Fruit fly (Drosophila melanogaster) whole organism, embryonic: ENCODE measurements around the gene CG11892.

ENCODE experiments used
- Awh ChIP-seq: fragments of 200-800 bp; sonication (Bioruptor generic); IDR thresholded peaks from 2 replicates; pipeline ENCODE4, ENCODE4 v1.3.6; 2022; ENCODE audit warnings: missing biosample characterization, missing genetic modification characterization
- Bteb2 ChIP-seq: fragments of 200-800 bp; sonication (Bioruptor generic); optimal IDR thresholded peaks from 2 replicates; lab custom pipeline; 2016; ENCODE audit warnings: missing biosample characterization, missing genetic modification characterization
- CG10209 ChIP-seq: fragments of 200-800 bp; sonication (Bioruptor generic); optimal IDR thresholded peaks from 3 replicates; lab custom pipeline; 2017; ENCODE audit warnings: missing biosample characterization, mild to moderate bottlenecking, missing genetic modification characterization, missing genetic modification reagents
- CG11093 ChIP-seq: fragments of 200-800 bp; sonication (Bioruptor generic); IDR thresholded peaks from 3 replicates; pipeline ENCODE4 v1.3.6; 2022; ENCODE audit warnings: missing biosample characterization, missing genetic modification characterization
- CG12104 ChIP-seq: fragments of 200-800 bp; sonication (Bioruptor generic); optimal IDR thresholded peaks from 3 replicates; lab custom pipeline; 2016; ENCODE audit warnings: missing biosample characterization, missing genetic modification characterization
- CG1529 ChIP-seq: fragments of 200-800 bp; sonication (Bioruptor generic); optimal IDR thresholded peaks from 3 replicates; lab custom pipeline; 2018; ENCODE audit warnings: missing biosample characterization, missing genetic modification characterization
- CG1603 ChIP-seq: fragments of 200-800 bp; sonication (Bioruptor generic); optimal IDR thresholded peaks from 2 replicates; lab custom pipeline; 2019; ENCODE audit warnings: missing biosample characterization, mild to moderate bottlenecking, missing genetic modification characterization, moderate library complexity
- CG17361 ChIP-seq: fragments of 200-800 bp; sonication (Bioruptor generic); IDR thresholded peaks from 3 replicates; pipeline ENCODE4 v1.3.6; 2022; ENCODE audit warnings: missing biosample characterization, missing genetic modification characterization
- CG17568 ChIP-seq: fragments of 200-800 bp; sonication (Bioruptor generic); optimal IDR thresholded peaks from 2 replicates; lab custom pipeline; 2018; ENCODE audit warnings: missing biosample characterization, mild to moderate bottlenecking, missing genetic modification characterization, moderate library complexity
- CG17802 ChIP-seq: fragments of 200-800 bp; sonication (Bioruptor generic); optimal IDR thresholded peaks from 2 replicates; lab custom pipeline; 2018; ENCODE audit warnings: missing biosample characterization, mild to moderate bottlenecking, missing genetic modification characterization, moderate library complexity
- CG1792 ChIP-seq: fragments of 200-800 bp; sonication (Bioruptor generic); optimal IDR thresholded peaks from 2 replicates; lab custom pipeline; 2016; ENCODE audit warnings: missing biosample characterization, missing genetic modification characterization
- CG2712 ChIP-seq: fragments of 200-800 bp; optimal IDR thresholded peaks from 3 replicates; lab custom pipeline; 2019; ENCODE audit warnings: missing biosample characterization, mild to moderate bottlenecking, missing genetic modification characterization, moderate library complexity
- CG7839 ChIP-seq: fragments of 200-800 bp; sonication (Bioruptor generic); optimal IDR thresholded peaks from 3 replicates; lab custom pipeline; 2018; ENCODE audit warnings: missing biosample characterization, mild to moderate bottlenecking, missing genetic modification characterization, moderate library complexity
- CG7963 ChIP-seq: fragments of 200-800 bp; sonication (Bioruptor generic); IDR thresholded peaks from 3 replicates; pipeline ENCODE4 v1.3.6; 2022; ENCODE audit warnings: missing biosample characterization, missing genetic modification characterization; ENCODE audit not compliant: partially characterized antibody
- CG8359 ChIP-seq: fragments of 200-800 bp; sonication (Bioruptor generic); optimal IDR thresholded peaks from 2 replicates; lab custom pipeline; 2017; ENCODE audit warnings: missing biosample characterization, mild to moderate bottlenecking, missing genetic modification characterization, borderline replicate concordance
- CG8944 ChIP-seq: fragments of 200-800 bp; sonication (Bioruptor generic); optimal IDR thresholded peaks from 3 replicates; lab custom pipeline; 2016; ENCODE audit warnings: missing biosample characterization, missing genetic modification characterization
- CTCF ChIP-seq: fragments of 200-800 bp; sonication (Bioruptor generic); optimal IDR thresholded peaks from 2 replicates; lab custom pipeline; 2017; ENCODE audit warnings: missing biosample characterization, mild to moderate bottlenecking, missing genetic modification characterization, moderate library complexity
- D19B ChIP-seq: fragments of 200-800 bp; sonication (Bioruptor generic); optimal IDR thresholded peaks from 2 replicates; lab custom pipeline; 2017; ENCODE audit warnings: missing biosample characterization, mild to moderate bottlenecking, missing genetic modification characterization
- Eip74EF ChIP-seq, 2 experiments: fragments of 200-800 bp in 1 of 2; fragments of >200 bp in 1 of 2; sonication (Bioruptor generic) in 1 of 2; optimal IDR thresholded peaks; 2 replicates each; lab custom pipeline; 2017 to 2019; ENCODE audit warnings: missing biosample characterization in 2 of 2, missing genetic modification characterization in 2 of 2, mild to moderate bottlenecking in 1 of 2, moderate library complexity in 1 of 2
- Fer2 ChIP-seq: fragments of 200-800 bp; sonication (Bioruptor generic); optimal IDR thresholded peaks from 2 replicates; lab custom pipeline; 2018; ENCODE audit warnings: missing biosample characterization, mild to moderate bottlenecking, missing genetic modification characterization, moderate library complexity
- GATAe ChIP-seq: fragments of 200-800 bp; sonication (Bioruptor generic); conservative IDR thresholded peaks from 2 replicates; pipeline ENCODE4 v1.3.6; 2022; ENCODE audit warnings: missing biosample characterization, missing genetic modification characterization
- Gug ChIP-seq: fragments of 200-800 bp; sonication (Bioruptor generic); IDR thresholded peaks from 4 replicates; pipeline ENCODE4 v1.3.6; 2022; ENCODE audit warnings: missing biosample characterization, missing genetic modification characterization
- Kr ChIP-seq: fragments of 200-800 bp; sonication (Bioruptor generic); optimal IDR thresholded peaks from 2 replicates; lab custom pipeline; 2017; ENCODE audit warnings: missing biosample characterization, mild to moderate bottlenecking, missing genetic modification characterization
- MBD-R2 ChIP-seq: fragments of 200-800 bp; sonication (Bioruptor generic); IDR thresholded peaks from 2 replicates; pipeline ENCODE4 v1.3.6; 2022; ENCODE audit warnings: missing biosample characterization, missing genetic modification characterization
- MTF-1 ChIP-seq: fragments of 200-800 bp; sonication (Bioruptor generic); optimal IDR thresholded peaks from 2 replicates; lab custom pipeline; 2018; ENCODE audit warnings: missing biosample characterization, mild to moderate bottlenecking, missing genetic modification characterization, borderline replicate concordance
- Mad ChIP-seq: fragments of 200-800 bp; sonication (Bioruptor generic); optimal IDR thresholded peaks from 2 replicates; lab custom pipeline; 2016; ENCODE audit warnings: missing biosample characterization, missing genetic modification characterization
- Rfx ChIP-seq: fragments of 200-800 bp; sonication (Bioruptor generic); IDR thresholded peaks from 2 replicates; pipeline ENCODE4 v1.3.6; 2022; ENCODE audit warnings: missing biosample characterization, missing genetic modification characterization
- Six4 ChIP-seq: fragments of 200-800 bp; sonication (Bioruptor generic); optimal IDR thresholded peaks from 2 replicates; lab custom pipeline; 2016; ENCODE audit warnings: missing biosample characterization, missing genetic modification characterization
- Trl ChIP-seq, 3 experiments: fragments of >200 bp in 2 of 3; fragments of 200-800 bp in 1 of 3; sonication (Bioruptor generic) in 1 of 3; optimal IDR thresholded peaks; 2 replicates in 1 of 3; 3 replicates in 2 of 3; lab custom pipeline; 2016 to 2017; ENCODE audit warnings: missing biosample characterization in 1 of 3, missing genetic modification characterization in 1 of 3
- bbx ChIP-seq: fragments of 200-800 bp; sonication (Bioruptor generic); IDR thresholded peaks from 2 replicates; pipeline ENCODE4 v1.3.6; 2022; ENCODE audit warnings: missing biosample characterization, missing genetic modification characterization; ENCODE audit not compliant: partially characterized antibody
- cad ChIP-seq: fragments of >200 bp; optimal IDR thresholded peaks from 2 replicates; lab custom pipeline; 2017; ENCODE audit warnings: missing biosample characterization, missing genetic modification characterization
- dmrt11E ChIP-seq: fragments of 200-800 bp; sonication (Bioruptor generic); optimal IDR thresholded peaks from 3 replicates; lab custom pipeline; 2018; ENCODE audit warnings: missing biosample characterization, mild to moderate bottlenecking, missing genetic modification characterization, moderate library complexity
- emc ChIP-seq: fragments of 200-800 bp; sonication (Bioruptor generic); optimal IDR thresholded peaks from 2 replicates; lab custom pipeline; 2016; ENCODE audit warnings: missing biosample characterization, missing genetic modification characterization
- gem ChIP-seq: fragments of 200-800 bp; sonication (Bioruptor generic); optimal IDR thresholded peaks from 2 replicates; lab custom pipeline; 2019; ENCODE audit warnings: missing biosample characterization, mild to moderate bottlenecking, missing genetic modification characterization, moderate library complexity
- grau ChIP-seq: fragments of 200-800 bp; optimal IDR thresholded peaks from 3 replicates; lab custom pipeline; 2019; ENCODE audit warnings: missing biosample characterization, mild to moderate bottlenecking, missing genetic modification characterization, moderate library complexity
- gt ChIP-seq: fragments of 200-800 bp; sonication (Bioruptor generic); IDR thresholded peaks from 2 replicates; pipeline ENCODE4 v1.3.6; 2022; ENCODE audit warnings: missing biosample characterization, missing genetic modification characterization
- ham ChIP-seq: fragments of 200-800 bp; sonication (Bioruptor generic); IDR thresholded peaks from 2 replicates; pipeline ENCODE4 v1.3.6; 2022; ENCODE audit warnings: missing biosample characterization, missing genetic modification characterization
- kay ChIP-seq: fragments of 200-800 bp; sonication (Bioruptor generic); optimal IDR thresholded peaks from 2 replicates; lab custom pipeline; 2016; ENCODE audit warnings: missing biosample characterization, missing genetic modification characterization
- klu ChIP-seq: fragments of 200-800 bp; sonication (Bioruptor generic); IDR thresholded peaks from 2 replicates; pipeline ENCODE4 v1.3.6; 2022; ENCODE audit warnings: missing biosample characterization, missing genetic modification characterization
- lov ChIP-seq, 2 experiments: fragments of 200-800 bp in 1 of 2; fragments of >200 bp in 1 of 2; sonication (Bioruptor generic) in 1 of 2; IDR thresholded peaks in 1 of 2; optimal IDR thresholded peaks in 1 of 2; 2 replicates in 1 of 2; 3 replicates in 1 of 2; pipeline versions ENCODE4 v1.3.6 to Lab custom; 2017 to 2022; ENCODE audit warnings: missing biosample characterization in 1 of 2, missing genetic modification characterization in 1 of 2
- mirr ChIP-seq: fragments of 200-800 bp; sonication (Bioruptor generic); optimal IDR thresholded peaks from 3 replicates; lab custom pipeline; 2018; ENCODE audit warnings: missing biosample characterization, mild to moderate bottlenecking, missing genetic modification characterization
- nerfin-2 ChIP-seq: fragments of 200-800 bp; sonication (Bioruptor generic); IDR thresholded peaks from 2 replicates; pipeline ENCODE4 v1.3.6; 2022; ENCODE audit warnings: missing biosample characterization, missing genetic modification characterization; ENCODE audit not compliant: partially characterized antibody
- nom ChIP-seq: fragments of 200-800 bp; sonication (Bioruptor generic); optimal IDR thresholded peaks from 2 replicates; lab custom pipeline; 2017; ENCODE audit warnings: missing biosample characterization, missing genetic modification characterization, mild to moderate bottlenecking, moderate library complexity, missing genetic modification reagents
- otp ChIP-seq: fragments of 200-800 bp; sonication (Bioruptor generic); IDR thresholded peaks from 3 replicates; pipeline ENCODE4, ENCODE4 v1.3.6; 2022; ENCODE audit warnings: missing biosample characterization, missing genetic modification characterization
- slou ChIP-seq: fragments of 200-800 bp; sonication (Bioruptor generic); optimal IDR thresholded peaks from 3 replicates; lab custom pipeline; 2016; ENCODE audit warnings: missing biosample characterization, missing genetic modification characterization
- tio ChIP-seq: fragments of 200-800 bp; sonication (Bioruptor generic); optimal IDR thresholded peaks from 2 replicates; lab custom pipeline; 2017; ENCODE audit warnings: missing biosample characterization, missing genetic modification characterization, inconsistent platforms
- tll ChIP-seq, 2 experiments: fragments of 200-800 bp in 1 of 2; fragments of >200 bp in 1 of 2; sonication (Bioruptor generic) in 1 of 2; optimal IDR thresholded peaks; 2 replicates each; lab custom pipeline; 2017 to 2019; ENCODE audit warnings: missing biosample characterization in 2 of 2, missing genetic modification characterization in 2 of 2, mild to moderate bottlenecking in 1 of 2, moderate library complexity in 1 of 2
- twi ChIP-seq: fragments of 200-800 bp; optimal IDR thresholded peaks from 2 replicates; lab custom pipeline; 2019; ENCODE audit warnings: missing biosample characterization, mild to moderate bottlenecking, missing genetic modification characterization, moderate library complexity
- unpg ChIP-seq: fragments of 200-800 bp; sonication (Bioruptor generic); optimal IDR thresholded peaks from 3 replicates; lab custom pipeline; 2018; ENCODE audit warnings: missing biosample characterization, mild to moderate bottlenecking, missing genetic modification characterization, moderate library complexity

The CG11892 gene

DNA sequence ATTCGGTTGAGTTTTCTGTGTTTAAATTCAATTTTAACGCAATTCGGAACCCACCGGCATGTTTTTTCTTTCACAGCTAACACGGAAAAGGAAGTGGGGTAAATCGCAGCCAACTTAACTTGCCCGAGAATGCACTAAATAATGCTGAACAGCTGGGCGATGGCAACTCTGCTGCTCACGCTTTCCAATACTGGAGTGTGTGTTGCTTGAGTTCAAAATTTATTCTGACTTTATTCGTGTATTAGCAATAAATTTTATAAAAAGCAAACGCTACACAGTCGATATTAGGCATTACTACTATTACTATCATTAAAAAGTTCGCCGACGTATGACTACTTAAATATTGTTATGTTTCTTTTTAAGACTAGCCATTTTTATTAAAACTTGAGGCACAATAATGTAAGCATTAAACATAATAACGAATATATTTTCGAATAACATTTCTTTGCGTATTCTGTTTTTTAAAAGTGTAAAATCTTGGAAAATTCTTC, 33.9 kb upstream of the CG11892 start, which contains the start of the genes RpS27 and Nup37 (continued):
- TF ChIP-seq twi (tag; lab: Kevin White, UChicago) = peak; percentile 93
- peak; percentile 99 for TF ChIP-seq Mad (GFP tag; lab: Kevin White, UChicago)
- no peak for TF ChIP-seq nerfin-2
- peak; percentile 98 for TF ChIP-seq Awh (GFP tag; lab: Robert Waterston, UW)
- TF ChIP-seq CG8359 = peak; percentile 94
- TF ChIP-seq klu (GFP tag; lab: Robert Waterston, UW) = peak; percentile 92
- peak; percentile 99 for TF ChIP-seq CG17361
- peak; percentile 99 for TF ChIP-seq CG10209 (GFP tag; lab: Kevin White, UChicago)
- peak; percentile 98 for TF ChIP-seq Fer2 (tag; lab: Kevin White, UChicago)
- peak; percentile 95 for TF ChIP-seq unpg (GFP tag; lab: Kevin White, UChicago)
- TF ChIP-seq otp (GFP tag; lab: Robert Waterston, UW) = peak; percentile 98
- peak; percentile 99 for TF ChIP-seq CG12104
- peak; percentile 97 for TF ChIP-seq Bteb2
- TF ChIP-seq Rfx (GFP tag; lab: Robert Waterston, UW) = peak; percentile 99
- peak; percentile 96 for TF ChIP-seq tio (GFP tag; lab: Kevin White, UChicago)
- TF ChIP-seq dmrt11E = peak; percentile 94
- peak; percentile 98 for TF ChIP-seq CG1792 (GFP tag; lab: Kevin White, UChicago)
- TF ChIP-seq emc (GFP tag; lab: Kevin White, UChicago) = peak; percentile 99
- TF ChIP-seq nom = peak; percentile 95
- TF ChIP-seq CG7963 (GFP tag; lab: Robert Waterston, UW) = no peak
- TF ChIP-seq gt (GFP tag; lab: Robert Waterston, UW) = peak; percentile 96
- TF ChIP-seq CTCF (GFP tag; lab: Kevin White, UChicago) = peak; percentile 74
- peak; percentile 94 for TF ChIP-seq ham (GFP tag; lab: Robert Waterston, UW)
- peak; percentile 85 for TF ChIP-seq CG11093 (GFP tag; lab: Robert Waterston, UW)
- peak; percentile 91 for TF ChIP-seq gem (tag; lab: Kevin White, UChicago)
- TF ChIP-seq CG7839 = peak; percentile 96
- TF ChIP-seq CG8944 (GFP tag; lab: Kevin White, UChicago) = peak; percentile 98
- TF ChIP-seq kay (GFP tag; lab: Kevin White, UChicago) = peak; percentile 93
- TF ChIP-seq CG17568 (GFP tag; lab: Kevin White, UChicago) = peak; percentile 98
- peak; percentile 92 for TF ChIP-seq grau (tag; lab: Kevin White, UChicago)
- peak; percentile 100 for TF ChIP-seq mirr (GFP tag; lab: Kevin White, UChicago)
- peak; percentile 97 for TF ChIP-seq Kr (GFP tag; lab: Kevin White, UChicago)
- TF ChIP-seq lov (optimal IDR thresholded peaks at IDR 0.05; lab: Kevin White, UChicago) = no peak
- TF ChIP-seq lov (GFP tag; IDR thresholded peaks at IDR 0.05; lab: Robert Waterston, UW) = peak; percentile 99
- peak in 1 of 2 experiments; percentile 93 for TF ChIP-seq Eip74EF (GFP tag; optimal IDR thresholded peaks at IDR 0.05; lab: Kevin White, UChicago)
- TF ChIP-seq D19B (GFP tag; lab: Kevin White, UChicago) = peak; percentile 94
- peak; percentile 96 for TF ChIP-seq Six4
- peak; percentile 97 for TF ChIP-seq slou (GFP tag; lab: Kevin White, UChicago)
- TF ChIP-seq cad (GFP tag; lab: Kevin White, UChicago) = no peak
- peak; percentile 94 for TF ChIP-seq CG17802 (tag; lab: Kevin White, UChicago)
- peak; percentile 98 for TF ChIP-seq CG1603
- peak; percentile 86 for TF ChIP-seq MBD-R2 (GFP tag; lab: Robert Waterston, UW)
- TF ChIP-seq GATAe (GFP tag; lab: Robert Waterston, UW) = peak; percentile 87
- peak; percentile 92 for TF ChIP-seq Gug (GFP tag; lab: Robert Waterston, UW)
- peak in 1 of 2 experiments; percentile 88 for TF ChIP-seq tll (GFP tag; optimal IDR thresholded peaks at IDR 0.05; lab: Kevin White, UChicago)
- TF ChIP-seq Trl (optimal IDR thresholded peaks at IDR 0.05; lab: Kevin White, UChicago) = no peak
- peak; percentile 99 for TF ChIP-seq Trl (GFP tag; optimal IDR thresholded peaks at IDR 0.05; lab: Kevin White, UChicago)
- peak; percentile 96 for TF ChIP-seq CG1529
- 0 out of 2 replicates have a peak, but pooled peaks have one; percentile 34 for TF ChIP-seq bbx (GFP tag; lab: Robert Waterston, UW)
- TF ChIP-seq MTF-1 (GFP tag; lab: Kevin White, UChicago) = peak; percentile 99
- peak; percentile 94 for TF ChIP-seq CG2712
